Worm (Caenorhabditis elegans): ENCODE measurements around the gene Y22D7AL.16.

ce11 chrIII:1676588-1676987 lies 11.6 kb upstream of the Y22D7AL.16 start, which contains the start of gene Y22D7AR.6:
- no peak for TF ChIP-seq nfya-2 (GFP tag; IDR thresholded peaks at IDR 0.05)
- no peak for TF ChIP-seq xnd-1 (tag; optimal IDR thresholded peaks at IDR 0.05)
- TF ChIP-seq aptf-3 (GFP tag; IDR thresholded peaks at IDR 0.05), result no peak
- no peak for TF ChIP-seq mes-4 (tag; optimal IDR thresholded peaks at IDR 0.05)
- TF ChIP-seq lin-26 (GFP tag; IDR thresholded peaks at IDR 0.05), result no peak
- no peak for TF ChIP-seq hlh-26 (GFP tag; conservative IDR thresholded peaks at IDR 0.05)
- TF ChIP-seq ZK185.1 (tag; optimal IDR thresholded peaks at IDR 0.05; ENCODE audit: poor library complexity, severe bottlenecking), result no peak
- TF ChIP-seq hmg-20 (GFP tag; IDR thresholded peaks at IDR 0.05), result no peak
- no peak for TF ChIP-seq F55B11.4 (tag; optimal IDR thresholded peaks at IDR 0.05; ENCODE audit: borderline replicate concordance, insufficient read depth)
